Worm (Caenorhabditis elegans) whole organism, L3 larva: Measurements from ENCODE around the gene F46F2.3.
A peak's percentile ranks its signal among the peaks of the same experiment; 100 is the strongest.

Experiments used
- ceh-28 ChIP-seq: fragments of 150-350 bp; optimal IDR thresholded peaks from 2 replicates; lab custom pipeline; 2014; ENCODE audit warnings: missing biosample characterization, missing genetic modification reagents, missing genetic modification characterization
- nhr-11 ChIP-seq: fragments of 150-350 bp; optimal IDR thresholded peaks from 2 replicates; lab custom pipeline; 2014; ENCODE audit warnings: missing biosample characterization, missing genetic modification characterization
- snpc-4 ChIP-seq: fragments of 150-350 bp; optimal IDR thresholded peaks from 2 replicates; lab custom pipeline; 2014; ENCODE audit warnings: missing biosample characterization, missing genetic modification characterization
- ztf-4 ChIP-seq: fragments of 150-350 bp; optimal IDR thresholded peaks from 2 replicates; lab custom pipeline; 2014; ENCODE audit warnings: missing biosample characterization, missing genetic modification characterization

DNA sequence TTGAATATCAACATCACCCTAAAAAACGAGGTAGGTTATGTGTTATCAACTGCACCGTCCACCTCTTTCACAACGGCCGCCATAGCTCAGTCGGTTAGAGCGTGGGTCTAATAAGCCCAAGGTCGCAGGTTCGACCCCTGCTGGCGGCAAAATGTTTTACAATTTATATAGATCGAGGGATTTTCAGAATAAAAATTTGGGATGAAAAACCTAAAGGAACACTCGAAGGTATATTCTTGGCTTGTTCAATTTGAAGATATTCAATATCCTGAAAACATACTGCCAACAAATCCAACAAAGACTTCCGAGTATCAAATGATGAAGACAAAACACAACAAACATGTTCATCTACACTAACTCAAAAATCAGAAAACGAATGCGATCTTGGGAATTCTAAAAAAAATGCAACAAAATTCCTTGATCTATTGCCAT lies 37.3 kb upstream of the F46F2.3 start:
- TF ChIP-seq snpc-4 (tag; lab: Kevin White, UChicago) = peak; percentile 28
- no peak for TF ChIP-seq ceh-28 (tag; lab: Kevin White, UChicago)
- no peak for TF ChIP-seq nhr-11 (tag; lab: Kevin White, UChicago)
- no peak for TF ChIP-seq ztf-4 (tag; lab: Kevin White, UChicago)
